Worm (Caenorhabditis elegans): ENCODE results near the gene ZK54.3.

- TF ChIP-seq egl-27 (tag; optimal IDR thresholded peaks at IDR 0.05) (no peak), nhr-41 (GFP tag; IDR thresholded peaks at IDR 0.05) (no peak), zip-11 (GFP tag; IDR thresholded peaks at IDR 0.05) (no peak), pqm-1 (tag; optimal IDR thresholded peaks at IDR 0.05) (no peak), zag-1 (tag; optimal IDR thresholded peaks at IDR 0.05) (no peak), F37D6.2 (tag; optimal IDR thresholded peaks at IDR 0.05) (no peak), unc-130 (GFP tag; optimal IDR thresholded peaks at IDR 0.05) (no peak), mep-1 (tag; optimal IDR thresholded peaks at IDR 0.05) (peak; percentile 43), daf-12 (tag; optimal IDR thresholded peaks at IDR 0.05) (no peak), set-16 (GFP tag; IDR thresholded peaks at IDR 0.05) (no peak), aly-2 (tag; optimal IDR thresholded peaks at IDR 0.05) (no peak), cey-2 (tag; optimal IDR thresholded peaks at IDR 0.05; ENCODE audit: borderline replicate concordance, insufficient read depth) (no peak)
Observed at ce11 chrX:17427778-17428177, 39.0 kb downstream of the ZK54.3 start.
